Fruit fly (Drosophila melanogaster) whole organism, embryonic: ENCODE results near the gene nst.

ENCODE experiments used
- Aef1 ChIP-seq: fragments of 200-800 bp; sonication (Bioruptor generic); IDR thresholded peaks from 3 replicates; pipeline ENCODE4 v1.3.6; 2022; ENCODE audit warnings: missing biosample characterization, missing genetic modification characterization
- Atf6 ChIP-seq: fragments of 200-800 bp; sonication (Bioruptor generic); IDR thresholded peaks from 2 replicates; pipeline ENCODE4 v1.3.6; 2022; ENCODE audit warnings: missing biosample characterization, missing genetic modification characterization
- CG12744 ChIP-seq: fragments of 200-800 bp; sonication (Bioruptor generic); optimal IDR thresholded peaks from 2 replicates; lab custom pipeline; 2016; ENCODE audit warnings: missing biosample characterization, missing genetic modification characterization
- CG13123 ChIP-seq: fragments of 200-800 bp; sonication (Bioruptor generic); optimal IDR thresholded peaks from 2 replicates; lab custom pipeline; 2016; ENCODE audit warnings: missing biosample characterization, missing genetic modification characterization
- CG13296 ChIP-seq: fragments of 200-800 bp; sonication (Bioruptor generic); optimal IDR thresholded peaks from 3 replicates; lab custom pipeline; 2018; ENCODE audit warnings: missing biosample characterization, mild to moderate bottlenecking, missing genetic modification characterization
- CG16779 ChIP-seq: fragments of 200-800 bp; sonication (Bioruptor generic); IDR thresholded peaks from 2 replicates; pipeline ENCODE4 v1.3.6; 2022; ENCODE audit warnings: missing biosample characterization, missing genetic modification characterization
- CG16863 ChIP-seq: fragments of 200-800 bp; sonication (Bioruptor generic); optimal IDR thresholded peaks from 3 replicates; lab custom pipeline; 2016; ENCODE audit warnings: missing biosample characterization, missing genetic modification characterization
- CG17328 ChIP-seq: fragments of 200-800 bp; sonication (Bioruptor generic); IDR thresholded peaks from 2 replicates; pipeline ENCODE4 v1.3.6; 2022; ENCODE audit warnings: missing biosample characterization, missing genetic modification characterization
- CG17361 ChIP-seq: fragments of 200-800 bp; sonication (Bioruptor generic); IDR thresholded peaks from 3 replicates; pipeline ENCODE4 v1.3.6; 2022; ENCODE audit warnings: missing biosample characterization, missing genetic modification characterization
- CG17829 ChIP-seq: fragments of 200-800 bp; optimal IDR thresholded peaks from 2 replicates; lab custom pipeline; 2019; ENCODE audit warnings: missing biosample characterization, mild to moderate bottlenecking, missing genetic modification characterization, moderate library complexity
- CG17912 ChIP-seq: fragments of 200-800 bp; sonication (Bioruptor generic); optimal IDR thresholded peaks from 2 replicates; lab custom pipeline; 2018; ENCODE audit warnings: missing biosample characterization, mild to moderate bottlenecking, missing genetic modification characterization
- CG1792 ChIP-seq: fragments of 200-800 bp; sonication (Bioruptor generic); optimal IDR thresholded peaks from 2 replicates; lab custom pipeline; 2016; ENCODE audit warnings: missing biosample characterization, missing genetic modification characterization
- CG31388 ChIP-seq: fragments of 200-800 bp; sonication (Bioruptor generic); optimal IDR thresholded peaks from 2 replicates; lab custom pipeline; 2016; ENCODE audit warnings: missing biosample characterization, missing genetic modification characterization
- CG3847 ChIP-seq: fragments of 200-800 bp; sonication (Bioruptor generic); IDR thresholded peaks from 2 replicates; pipeline ENCODE4 v1.3.6; 2022; ENCODE audit warnings: missing biosample characterization, missing genetic modification characterization
- CG4820 ChIP-seq: fragments of 200-800 bp; sonication (Bioruptor generic); optimal IDR thresholded peaks from 3 replicates; lab custom pipeline; 2016; ENCODE audit warnings: missing biosample characterization, missing genetic modification characterization
- CG4854 ChIP-seq: fragments of 200-800 bp; sonication (Bioruptor generic); optimal IDR thresholded peaks from 2 replicates; lab custom pipeline; 2016; ENCODE audit warnings: missing biosample characterization, missing genetic modification characterization, inconsistent platforms
- CG5953 ChIP-seq: fragments of 200-800 bp; sonication (Bioruptor generic); IDR thresholded peaks from 2 replicates; pipeline ENCODE4 v1.3.6; 2022; ENCODE audit warnings: missing biosample characterization, missing genetic modification characterization
- CG6765 ChIP-seq: fragments of 200-800 bp; sonication (Bioruptor generic); optimal IDR thresholded peaks from 3 replicates; lab custom pipeline; 2017; ENCODE audit warnings: missing biosample characterization, mild to moderate bottlenecking, missing genetic modification characterization
- CG6854 ChIP-seq: fragments of 200-800 bp; sonication (Bioruptor generic); optimal IDR thresholded peaks from 3 replicates; lab custom pipeline; 2017; ENCODE audit warnings: missing biosample characterization, mild to moderate bottlenecking, missing genetic modification characterization
- CG7786 ChIP-seq: fragments of 200-800 bp; sonication (Bioruptor generic); optimal IDR thresholded peaks from 2 replicates; lab custom pipeline; 2016; ENCODE audit warnings: missing biosample characterization, missing genetic modification characterization
- CTCF ChIP-seq: fragments of 200-800 bp; sonication (Bioruptor generic); optimal IDR thresholded peaks from 2 replicates; lab custom pipeline; 2017; ENCODE audit warnings: missing biosample characterization, mild to moderate bottlenecking, missing genetic modification characterization, moderate library complexity
- Dbx ChIP-seq: fragments of 200-800 bp; sonication (Bioruptor generic); IDR thresholded peaks from 3 replicates; pipeline ENCODE4 v1.3.6; 2022; ENCODE audit warnings: missing biosample characterization, missing genetic modification characterization
- Dll ChIP-seq: fragments of 200-800 bp; sonication (Bioruptor generic); IDR thresholded peaks from 4 replicates; pipeline ENCODE4 v1.3.6; 2022; ENCODE audit warnings: missing biosample characterization, missing genetic modification characterization; ENCODE audit not compliant: partially characterized antibody
- Fer3 ChIP-seq: fragments of 200-800 bp; sonication (Bioruptor generic); optimal IDR thresholded peaks from 2 replicates; lab custom pipeline; 2018; ENCODE audit warnings: missing biosample characterization, mild to moderate bottlenecking, missing genetic modification characterization, moderate library complexity
- GATAe ChIP-seq: fragments of 200-800 bp; sonication (Bioruptor generic); conservative IDR thresholded peaks from 2 replicates; pipeline ENCODE4 v1.3.6; 2022; ENCODE audit warnings: missing biosample characterization, missing genetic modification characterization
- HHEX ChIP-seq: fragments of 200-800 bp; sonication (Bioruptor generic); optimal IDR thresholded peaks from 3 replicates; lab custom pipeline; 2017; ENCODE audit warnings: missing biosample characterization, mild to moderate bottlenecking, missing genetic modification characterization, missing genetic modification reagents
- HLH3B ChIP-seq: fragments of 200-800 bp; sonication (Bioruptor generic); IDR thresholded peaks from 2 replicates; pipeline ENCODE4 v1.3.6; 2022; ENCODE audit warnings: missing biosample characterization, missing genetic modification characterization
- HLHmδ ChIP-seq: fragments of 200-800 bp; sonication (Bioruptor generic); optimal IDR thresholded peaks from 2 replicates; lab custom pipeline; 2018; ENCODE audit warnings: missing biosample characterization, mild to moderate bottlenecking, missing genetic modification characterization, moderate library complexity
- Hey ChIP-seq: fragments of 200-800 bp; sonication (Bioruptor generic); optimal IDR thresholded peaks from 3 replicates; lab custom pipeline; 2018; ENCODE audit warnings: missing biosample characterization, mild to moderate bottlenecking, missing genetic modification characterization
- Hsf ChIP-seq: fragments of 200-800 bp; sonication (Bioruptor generic); optimal IDR thresholded peaks from 3 replicates; lab custom pipeline; 2016; ENCODE audit warnings: missing biosample characterization, missing genetic modification characterization
- Meics ChIP-seq: fragments of 200-800 bp; sonication (Bioruptor generic); optimal IDR thresholded peaks from 2 replicates; lab custom pipeline; 2017; ENCODE audit warnings: missing biosample characterization, mild to moderate bottlenecking, missing genetic modification characterization
- Taf1 ChIP-seq: fragments of 200-800 bp; sonication (Bioruptor generic); IDR thresholded peaks from 2 replicates; pipeline ENCODE4 v1.3.6; 2022; ENCODE audit warnings: missing biosample characterization, missing genetic modification characterization
- chif ChIP-seq, 2 experiments: fragments of 200-800 bp; sonication (Bioruptor generic); optimal IDR thresholded peaks; 3 replicates each; lab custom pipeline; 2016; ENCODE audit warnings: missing biosample characterization in 2 of 2, missing genetic modification characterization in 2 of 2
- dimm ChIP-seq: fragments of 200-800 bp; sonication (Bioruptor generic); IDR thresholded peaks from 2 replicates; pipeline ENCODE4 v1.3.6; 2022; ENCODE audit warnings: missing biosample characterization, missing genetic modification characterization
- dmrt99B ChIP-seq: fragments of 200-800 bp; sonication (Bioruptor generic); optimal IDR thresholded peaks from 2 replicates; lab custom pipeline; 2018; ENCODE audit warnings: missing biosample characterization, mild to moderate bottlenecking, missing genetic modification characterization, moderate library complexity
- kay ChIP-seq: fragments of 200-800 bp; sonication (Bioruptor generic); optimal IDR thresholded peaks from 2 replicates; lab custom pipeline; 2016; ENCODE audit warnings: missing biosample characterization, missing genetic modification characterization
- lilli ChIP-seq: fragments of 200-800 bp; sonication (Bioruptor generic); optimal IDR thresholded peaks from 3 replicates; lab custom pipeline; 2016; ENCODE audit warnings: missing biosample characterization, missing genetic modification characterization
- mld ChIP-seq: fragments of 200-800 bp; sonication (Bioruptor generic); IDR thresholded peaks from 3 replicates; pipeline ENCODE4 v1.3.6; 2022; ENCODE audit warnings: missing biosample characterization, missing genetic modification characterization; ENCODE audit not compliant: partially characterized antibody
- nerfin-1 ChIP-seq: fragments of 200-800 bp; sonication (Bioruptor generic); optimal IDR thresholded peaks from 3 replicates; lab custom pipeline; 2019; ENCODE audit warnings: missing biosample characterization, mild to moderate bottlenecking, missing genetic modification characterization, moderate library complexity
- nom ChIP-seq: fragments of 200-800 bp; sonication (Bioruptor generic); optimal IDR thresholded peaks from 2 replicates; lab custom pipeline; 2017; ENCODE audit warnings: missing biosample characterization, missing genetic modification characterization, mild to moderate bottlenecking, moderate library complexity, missing genetic modification reagents
- prd ChIP-seq, 3 experiments: fragments of >200 bp in 2 of 3; fragments of 200-800 bp in 1 of 3; sonication (Bioruptor generic) in 1 of 3; optimal IDR thresholded peaks in 2 of 3; IDR thresholded peaks in 1 of 3; 2 replicates in 2 of 3; 3 replicates in 1 of 3; pipeline versions ENCODE4 v1.3.6 to Lab custom; 2017 to 2022; ENCODE audit warnings: missing biosample characterization in 1 of 3, missing genetic modification characterization in 1 of 3
- row ChIP-seq: fragments of 200-800 bp; sonication (Bioruptor generic); IDR thresholded peaks from 3 replicates; pipeline ENCODE4 v1.3.6; 2022; ENCODE audit warnings: missing biosample characterization, missing genetic modification characterization
- scrt ChIP-seq: fragments of 200-800 bp; sonication (Bioruptor generic); optimal IDR thresholded peaks from 2 replicates; lab custom pipeline; 2018; ENCODE audit warnings: missing biosample characterization, mild to moderate bottlenecking, missing genetic modification characterization, moderate library complexity
- sens-2 ChIP-seq: fragments of 200-800 bp; sonication (Bioruptor generic); IDR thresholded peaks from 2 replicates; pipeline ENCODE4 v1.3.6; 2022; ENCODE audit warnings: missing biosample characterization, missing genetic modification characterization
- sna ChIP-seq: fragments of 200-800 bp; sonication (Bioruptor generic); IDR thresholded peaks from 2 replicates; pipeline ENCODE4 v1.3.6; 2022; ENCODE audit warnings: missing biosample characterization, missing genetic modification characterization; ENCODE audit not compliant: partially characterized antibody
- sug ChIP-seq: fragments of 200-800 bp; optimal IDR thresholded peaks from 2 replicates; lab custom pipeline; 2019; ENCODE audit warnings: missing biosample characterization, mild to moderate bottlenecking, missing genetic modification characterization, moderate library complexity
- twi ChIP-seq: fragments of 200-800 bp; optimal IDR thresholded peaks from 2 replicates; lab custom pipeline; 2019; ENCODE audit warnings: missing biosample characterization, mild to moderate bottlenecking, missing genetic modification characterization, moderate library complexity
- tx ChIP-seq: fragments of 200-800 bp; sonication (Bioruptor generic); optimal IDR thresholded peaks from 2 replicates; lab custom pipeline; 2016; ENCODE audit warnings: missing biosample characterization, missing genetic modification characterization
- vfl ChIP-seq: fragments of 200-800 bp; sonication (Bioruptor generic); optimal IDR thresholded peaks from 2 replicates; lab custom pipeline; 2016; ENCODE audit warnings: missing biosample characterization, missing genetic modification characterization
- wdn ChIP-seq: fragments of 200-800 bp; sonication (Bioruptor generic); IDR thresholded peaks from 2 replicates; pipeline ENCODE4 v1.3.6; 2022; ENCODE audit warnings: missing biosample characterization, missing genetic modification characterization
- zen2 ChIP-seq: fragments of 200-800 bp; sonication (Bioruptor generic); IDR thresholded peaks from 3 replicates; pipeline ENCODE4 v1.3.6; 2022; ENCODE audit warnings: missing biosample characterization, missing genetic modification characterization; ENCODE audit not compliant: partially characterized antibody

Gene nst

DNA sequence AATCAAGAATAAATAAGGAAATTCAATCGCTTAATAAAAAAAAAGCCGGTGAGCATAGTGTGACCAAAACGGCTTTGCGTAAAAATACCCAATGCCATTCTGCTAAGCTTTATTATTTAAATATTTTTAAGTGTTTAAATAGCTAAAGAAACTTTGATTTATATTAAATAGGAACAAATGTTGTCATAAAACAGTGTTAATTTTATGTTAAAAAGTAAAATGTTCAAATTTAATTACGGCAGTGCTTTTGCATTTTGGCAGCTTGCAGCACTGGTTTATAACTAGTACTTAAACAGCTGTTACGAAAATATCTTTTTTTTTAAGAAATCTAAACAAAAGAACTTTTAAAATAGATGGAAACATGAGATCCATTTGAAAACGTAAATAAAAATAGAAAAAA is 28.7 kb downstream of the nst start, which contains the start of the genes CG10638 and CG10681 (continued):
- TF ChIP-seq nom (GFP tag; lab: Kevin White, UChicago): peak; percentile 30
- no peak for TF ChIP-seq Hey (tag; lab: Kevin White, UChicago)
- no peak for TF ChIP-seq Taf1 (GFP tag; lab: Robert Waterston, UW)
- peak; percentile 64 for TF ChIP-seq row (GFP tag; lab: Robert Waterston, UW)
- no peak for TF ChIP-seq prd (optimal IDR thresholded peaks at IDR 0.05; lab: Kevin White, UChicago)
- no peak for TF ChIP-seq prd (GFP tag; IDR thresholded peaks at IDR 0.05; lab: Robert Waterston, UW)
- TF ChIP-seq HLHmδ (GFP tag; lab: Kevin White, UChicago): no peak
- TF ChIP-seq Dbx: no peak
- TF ChIP-seq wdn (GFP tag; lab: Robert Waterston, UW): no peak
- TF ChIP-seq CTCF (GFP tag; lab: Kevin White, UChicago): peak; percentile 2
- TF ChIP-seq CG12744 (GFP tag; lab: Kevin White, UChicago): no peak
- TF ChIP-seq dmrt99B (tag; lab: Kevin White, UChicago): no peak
- TF ChIP-seq CG31388: no peak
- TF ChIP-seq zen2: no peak
- 0 out of 4 replicates have a peak, but pooled peaks have one; percentile 11 for TF ChIP-seq Dll (GFP tag; lab: Robert Waterston, UW)
- no peak for TF ChIP-seq mld (GFP tag; lab: Robert Waterston, UW)
- TF ChIP-seq HLH3B (GFP tag; lab: Robert Waterston, UW): no peak
- peak; percentile 10 for TF ChIP-seq CG4854 (GFP tag; lab: Kevin White, UChicago)
- TF ChIP-seq twi: no peak
- no peak for TF ChIP-seq CG17328 (GFP tag; lab: Robert Waterston, UW)
- no peak for TF ChIP-seq CG17912 (GFP tag; lab: Kevin White, UChicago)
- TF ChIP-seq CG13123 (GFP tag; lab: Kevin White, UChicago): no peak
- peak; percentile 61 for TF ChIP-seq lilli
- TF ChIP-seq dimm (GFP tag; lab: Robert Waterston, UW): no peak
- peak; percentile 57 for TF ChIP-seq CG17829
- no peak for TF ChIP-seq GATAe (GFP tag; lab: Robert Waterston, UW)
- no peak for TF ChIP-seq CG7786 (GFP tag; lab: Kevin White, UChicago)
- TF ChIP-seq Hsf: peak; percentile 46
- no peak for TF ChIP-seq HHEX (GFP tag; lab: Kevin White, UChicago)
- TF ChIP-seq CG1792 (GFP tag; lab: Kevin White, UChicago): no peak
- TF ChIP-seq scrt (GFP tag; lab: Kevin White, UChicago): peak; percentile 40
- peak; percentile 54 for TF ChIP-seq CG13296 (GFP tag; lab: Kevin White, UChicago)
- no peak for TF ChIP-seq CG5953 (GFP tag; lab: Robert Waterston, UW)
- peak; percentile 29; the same call in 1 of the 2 replicates for TF ChIP-seq Atf6
- no peak for TF ChIP-seq sens-2 (GFP tag; lab: Robert Waterston, UW)
- no peak for TF ChIP-seq CG6765 (GFP tag; lab: Kevin White, UChicago)
- TF ChIP-seq sug: peak; percentile 40
- TF ChIP-seq tx: peak; percentile 17
- TF ChIP-seq CG3847 (GFP tag; lab: Robert Waterston, UW): peak; percentile 67
- 0 out of 3 replicates have a peak, but pooled peaks have one; percentile 43 for TF ChIP-seq CG17361 (GFP tag; lab: Robert Waterston, UW)
- TF ChIP-seq vfl (GFP tag; lab: Kevin White, UChicago): peak; percentile 5
- TF ChIP-seq CG16863 (GFP tag; lab: Kevin White, UChicago): peak; percentile 18
- TF ChIP-seq kay: peak; percentile 48
- no peak for TF ChIP-seq CG16779
- no peak for TF ChIP-seq Aef1 (GFP tag; lab: Robert Waterston, UW)
- peak; percentile 34 for TF ChIP-seq CG4820 (GFP tag; lab: Kevin White, UChicago)
- TF ChIP-seq CG6854 (GFP tag; lab: Kevin White, UChicago): no peak
- peak in 1 of 2 experiments; percentile 19 for TF ChIP-seq chif (GFP tag; optimal IDR thresholded peaks at IDR 0.05; lab: Kevin White, UChicago)
- peak; percentile 13 for TF ChIP-seq nerfin-1 (tag; lab: Kevin White, UChicago)
- peak; percentile 42; the same call in 1 of the 2 replicates for TF ChIP-seq sna (GFP tag; lab: Robert Waterston, UW)
- TF ChIP-seq Meics (GFP tag; lab: Kevin White, UChicago): no peak
- peak; percentile 25 for TF ChIP-seq Fer3 (tag; lab: Kevin White, UChicago)
